Worm (Caenorhabditis elegans) whole organism, L4 larva: ENCODE measurements around the gene str-166.

Source experiments
- D1046.2 ChIP-seq: fragments of 200-800 bp; sonication (Bioruptor generic); IDR thresholded peaks from 2 replicates; pipeline ENCODE4 v1.3.6; 2022; ENCODE audit warnings: missing genetic modification characterization, missing compliant biosample characterization
- ama-1 ChIP-seq: fragments of 150-350 bp; optimal IDR thresholded peaks from 2 replicates; lab custom pipeline; 2014; ENCODE audit warnings: inconsistent platforms, mixed read lengths
- lin-29 ChIP-seq: fragments of 200-800 bp; sonication (Bioruptor generic); IDR thresholded peaks from 2 replicates; pipeline ENCODE4 v1.3.6; 2022; ENCODE audit warnings: missing genetic modification reagents, missing genetic modification characterization, missing compliant biosample characterization
- lir-3 ChIP-seq: sonication (generic microtip); optimal IDR thresholded peaks from 2 replicates; lab custom pipeline; 2016; ENCODE audit warnings: mild to moderate bottlenecking, missing genetic modification characterization, missing compliant biosample characterization
- nhr-25 ChIP-seq: sonication (generic microtip); optimal IDR thresholded peaks from 2 replicates; lab custom pipeline; 2017; ENCODE audit warnings: missing genetic modification characterization, mild to moderate bottlenecking, missing compliant biosample characterization, antibody characterized with exemption, moderate library complexity, borderline replicate concordance; ENCODE audit not compliant: insufficient read depth
- unc-39 ChIP-seq: sonication (generic microtip); optimal IDR thresholded peaks from 2 replicates; lab custom pipeline; 2017; ENCODE audit warnings: missing biosample characterization, missing genetic modification characterization

DNA sequence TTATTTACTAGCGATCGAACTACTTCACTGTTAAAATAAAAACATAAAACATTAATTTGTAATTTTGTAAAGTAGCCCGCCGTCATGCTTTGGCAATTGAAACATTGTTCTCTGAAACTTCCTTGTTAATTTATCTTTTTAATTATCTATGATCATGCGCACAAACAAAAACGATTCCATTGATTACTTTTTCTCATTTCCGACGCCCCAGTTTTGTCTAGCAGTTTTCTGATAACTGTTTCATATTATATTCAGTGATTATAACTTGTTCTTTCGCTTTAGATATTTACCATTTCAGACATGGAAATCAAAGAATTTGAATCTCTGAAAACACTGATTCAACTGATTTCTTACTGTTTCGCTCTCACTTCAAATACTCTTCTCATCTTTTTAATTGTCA lies 7.0 kb upstream of the str-166 start, which contains the start of gene str-170:
- TF ChIP-seq lin-29 (no peak), unc-39 (tag; lab: Kevin White, UChicago) (no peak), nhr-25 (tag; lab: Kevin White, UChicago) (no peak), lir-3 (tag; lab: Kevin White, UChicago) (no peak), D1046.2 (GFP tag; lab: Robert Waterston, UW) (no peak), ama-1 (lab: Kevin White, UChicago) (no peak)
